Worm (Caenorhabditis elegans) whole organism, young adult: ENCODE measurements around the gene mnat-1.

Experiments used
- Y67H2A.10 ChIP-seq: fragments of 200-800 bp; sonication (Bioruptor generic); conservative IDR thresholded peaks from 2 replicates; pipeline ENCODE4 v1.3.6; 2022; ENCODE audit warnings: missing genetic modification reagents, missing genetic modification characterization, missing compliant biosample characterization
- Y95B8A.8 ChIP-seq: fragments of 200-800 bp; sonication (Bioruptor generic); IDR thresholded peaks from 2 replicates; pipeline ENCODE4 v1.3.6; 2022; ENCODE audit warnings: missing genetic modification reagents, missing genetic modification characterization, missing compliant biosample characterization
- ama-1 ChIP-seq, 3 experiments: fragments of 150-350 bp in 1 of 3; sonication (generic microtip) in 2 of 3; optimal IDR thresholded peaks; 2 replicates each; lab custom pipeline; 2014 to 2018; ENCODE audit warnings: missing biosample characterization in 2 of 3, missing genetic modification characterization in 2 of 3, missing genetic modification reagents in 2 of 3
- attf-3 ChIP-seq: fragments of 200-800 bp; sonication (Bioruptor generic); conservative IDR thresholded peaks from 2 replicates; pipeline ENCODE4 v1.3.6; 2022; ENCODE audit warnings: missing genetic modification reagents, missing genetic modification characterization, missing compliant biosample characterization
- ceh-58 ChIP-seq: fragments of 200-800 bp; sonication (Bioruptor generic); IDR thresholded peaks from 2 replicates; pipeline ENCODE4 v1.3.6; 2022; ENCODE audit warnings: missing genetic modification characterization, missing compliant biosample characterization
- ets-4 ChIP-seq: fragments of 200-800 bp; sonication (Bioruptor generic); optimal IDR thresholded peaks from 2 replicates; lab custom pipeline; 2018; ENCODE audit warnings: mild to moderate bottlenecking, missing genetic modification characterization, missing compliant biosample characterization
- hlh-12 ChIP-seq: sonication (generic microtip); optimal IDR thresholded peaks from 2 replicates; lab custom pipeline; 2016; ENCODE audit warnings: missing genetic modification characterization, missing compliant biosample characterization
- hmg-20 ChIP-seq: fragments of 200-800 bp; sonication (Bioruptor generic); IDR thresholded peaks from 2 replicates; pipeline ENCODE4 v1.3.6; 2022; ENCODE audit warnings: missing genetic modification reagents, missing genetic modification characterization, missing compliant biosample characterization
- pha-4 ChIP-seq: fragments of 150-350 bp; sonication (generic microtip); optimal IDR thresholded peaks from 2 replicates; lab custom pipeline; 2014; ENCODE audit warnings: missing biosample characterization, missing genetic modification reagents, missing genetic modification characterization
- repo-1 ChIP-seq: sonication (generic microtip); optimal IDR thresholded peaks from 2 replicates; lab custom pipeline; 2017; ENCODE audit warnings: mild to moderate bottlenecking, missing genetic modification characterization, missing compliant biosample characterization
- sea-2 ChIP-seq: fragments of 200-800 bp; sonication (Bioruptor generic); IDR thresholded peaks from 2 replicates; pipeline ENCODE4 v1.3.6; 2022; ENCODE audit warnings: missing genetic modification characterization, missing compliant biosample characterization

DNA sequence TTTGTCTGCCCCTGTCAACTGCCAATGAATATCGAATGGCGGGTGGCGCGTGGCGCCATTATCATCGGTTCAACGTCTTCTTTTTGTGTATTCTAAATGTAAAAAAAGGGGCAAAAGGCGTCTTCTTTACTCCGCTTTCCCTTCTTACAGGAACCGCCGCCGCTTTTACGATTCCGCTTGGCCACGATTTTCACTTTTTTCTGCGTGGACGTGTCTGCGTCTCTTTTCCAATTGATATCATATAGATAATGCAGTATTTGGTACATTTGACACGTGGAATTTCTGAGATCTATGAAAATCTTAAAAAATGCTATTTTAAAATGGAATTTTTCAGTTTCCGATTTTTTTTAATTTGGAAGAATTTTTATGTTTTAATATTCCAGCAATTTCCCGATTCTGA, 42.9 kb downstream of the mnat-1 start:
- TF ChIP-seq hmg-20: no peak
- no peak for TF ChIP-seq Y67H2A.10
- no peak for TF ChIP-seq Y95B8A.8 (GFP tag; lab: Robert Waterston, UW)
- TF ChIP-seq hlh-12 (tag; lab: Kevin White, UChicago): no peak
- no peak for TF ChIP-seq ceh-58 (GFP tag; lab: Robert Waterston, UW)
- no peak for TF ChIP-seq pha-4
- no peak for TF ChIP-seq repo-1 (tag; lab: Kevin White, UChicago)
- no peak for TF ChIP-seq ama-1 (optimal IDR thresholded peaks at IDR 0.05; lab: Kevin White, UChicago)
- no peak for TF ChIP-seq ama-1 (GFP tag; optimal IDR thresholded peaks at IDR 0.05; lab: Kevin White, UChicago)
- TF ChIP-seq ets-4: no peak
- no peak for TF ChIP-seq attf-3 (GFP tag; lab: Robert Waterston, UW)
- TF ChIP-seq sea-2 (GFP tag; lab: Robert Waterston, UW): no peak
